Worm (Caenorhabditis elegans) whole organism, young adult: Measurements from ENCODE around the gene K12H6.12.

ENCODE experiments used
- D2030.7 ChIP-seq: fragments of 200-800 bp; sonication (Bioruptor generic); IDR thresholded peaks from 2 replicates; pipeline ENCODE4 v1.3.6; 2022; ENCODE audit warnings: missing genetic modification reagents, missing genetic modification characterization, missing compliant biosample characterization
- unc-130 ChIP-seq: sonication (generic microtip); optimal IDR thresholded peaks from 2 replicates; lab custom pipeline; 2016; ENCODE audit warnings: missing genetic modification reagents, missing genetic modification characterization, missing compliant biosample characterization

ce11 chrII:2841529-2841928 is 33.6 kb downstream of the K12H6.12 start, which contains the start of gene Y110A2AL.6:
- TF ChIP-seq unc-130 (no peak), D2030.7 (no peak)
